Worm (Caenorhabditis elegans): ENCODE data around the gene srg-64.

DNA sequence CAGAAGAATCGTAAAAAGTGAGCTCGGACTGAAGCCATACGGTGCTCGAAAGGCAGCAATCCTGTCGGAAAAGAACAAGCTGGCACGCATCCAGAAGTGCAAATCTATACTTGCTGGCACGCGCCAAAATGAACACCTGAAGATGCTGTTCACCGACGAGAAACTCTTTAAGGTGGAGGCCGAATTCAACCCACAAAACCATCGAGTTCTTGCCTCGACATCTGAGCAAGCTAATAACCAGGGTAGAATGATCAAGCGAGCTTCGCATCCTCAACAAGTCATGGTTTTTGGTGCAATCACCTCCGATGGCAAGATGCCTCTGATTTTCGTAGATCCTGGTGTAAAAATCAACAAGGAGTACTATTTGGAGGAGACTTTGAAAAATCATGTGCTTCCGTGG, 47.0 kb downstream of the srg-64 start:
- TF ChIP-seq nfya-1 (tag; optimal IDR thresholded peaks at IDR 0.05) (no peak), fkh-10 (GFP tag; optimal IDR thresholded peaks at IDR 0.05) (no peak), pax-1 (tag; optimal IDR thresholded peaks at IDR 0.05) (no peak), pat-9 (tag; optimal IDR thresholded peaks at IDR 0.05) (no peak), nhr-11 (tag; optimal IDR thresholded peaks at IDR 0.05) (no peak), K02D7.2 (tag; optimal IDR thresholded peaks at IDR 0.05) (no peak), dmd-4 (tag; optimal IDR thresholded peaks at IDR 0.05; ENCODE audit: borderline replicate concordance) (no peak), mec-3 (tag; optimal IDR thresholded peaks at IDR 0.05; ENCODE audit: borderline replicate concordance) (no peak)
